Worm (Caenorhabditis elegans) whole organism, late embryonic: Measurements from ENCODE around the gene erd-2.1.

Source experiments
- C08G9.2 ChIP-seq: sonication (generic microtip); optimal IDR thresholded peaks from 2 replicates; lab custom pipeline; 2016; ENCODE audit warnings: mild to moderate bottlenecking, missing genetic modification characterization, moderate library complexity, missing compliant biosample characterization
- C38D4.7 ChIP-seq: fragments of 200-800 bp; sonication (Bioruptor generic); optimal IDR thresholded peaks from 2 replicates; lab custom pipeline; 2018; ENCODE audit warnings: mild to moderate bottlenecking, missing genetic modification characterization, moderate library complexity, missing compliant biosample characterization
- F13H6.1 ChIP-seq: sonication (generic microtip); optimal IDR thresholded peaks from 2 replicates; lab custom pipeline; 2016; ENCODE audit warnings: missing genetic modification characterization, missing compliant biosample characterization
- T23F11.4 ChIP-seq: fragments of 200-800 bp; sonication (Bioruptor generic); optimal IDR thresholded peaks from 2 replicates; lab custom pipeline; 2018; ENCODE audit warnings: mild to moderate bottlenecking, missing genetic modification characterization, missing compliant biosample characterization
- ahr-1 ChIP-seq: sonication (generic microtip); optimal IDR thresholded peaks from 2 replicates; lab custom pipeline; 2016; ENCODE audit warnings: missing genetic modification characterization, missing compliant biosample characterization
- ama-1 ChIP-seq: fragments of 150-350 bp; optimal IDR thresholded peaks from 2 replicates; lab custom pipeline; 2014
- ceh-22 ChIP-seq: sonication (generic microtip); optimal IDR thresholded peaks from 2 replicates; lab custom pipeline; 2017; ENCODE audit warnings: missing biosample characterization, missing genetic modification characterization
- ceh-31 ChIP-seq: sonication (generic microtip); optimal IDR thresholded peaks from 2 replicates; lab custom pipeline; 2016; ENCODE audit warnings: missing genetic modification characterization, missing compliant biosample characterization
- ceh-9 ChIP-seq: sonication (generic microtip); optimal IDR thresholded peaks from 2 replicates; lab custom pipeline; 2016; ENCODE audit warnings: mild to moderate bottlenecking, missing genetic modification characterization, inconsistent platforms, missing compliant biosample characterization
- elt-2 ChIP-seq: sonication (generic microtip); optimal IDR thresholded peaks from 2 replicates; lab custom pipeline; 2016; ENCODE audit warnings: missing genetic modification reagents, missing genetic modification characterization, missing compliant biosample characterization
- fkh-10 ChIP-seq: fragments of 150-350 bp; optimal IDR thresholded peaks from 2 replicates; lab custom pipeline; 2014; ENCODE audit warnings: missing biosample characterization, missing genetic modification reagents, missing genetic modification characterization
- hlh-30 ChIP-seq: sonication (generic microtip); optimal IDR thresholded peaks from 2 replicates; lab custom pipeline; 2017; ENCODE audit warnings: antibody characterized with exemption, missing genetic modification characterization, missing compliant biosample characterization; ENCODE audit not compliant: insufficient read depth
- pros-1 ChIP-seq: fragments of 150-350 bp; optimal IDR thresholded peaks from 2 replicates; lab custom pipeline; 2014; ENCODE audit warnings: missing biosample characterization, missing genetic modification reagents, missing genetic modification characterization
- zip-5 ChIP-seq: sonication (generic microtip); optimal IDR thresholded peaks from 2 replicates; lab custom pipeline; 2016; ENCODE audit warnings: missing genetic modification characterization, missing compliant biosample characterization

DNA sequence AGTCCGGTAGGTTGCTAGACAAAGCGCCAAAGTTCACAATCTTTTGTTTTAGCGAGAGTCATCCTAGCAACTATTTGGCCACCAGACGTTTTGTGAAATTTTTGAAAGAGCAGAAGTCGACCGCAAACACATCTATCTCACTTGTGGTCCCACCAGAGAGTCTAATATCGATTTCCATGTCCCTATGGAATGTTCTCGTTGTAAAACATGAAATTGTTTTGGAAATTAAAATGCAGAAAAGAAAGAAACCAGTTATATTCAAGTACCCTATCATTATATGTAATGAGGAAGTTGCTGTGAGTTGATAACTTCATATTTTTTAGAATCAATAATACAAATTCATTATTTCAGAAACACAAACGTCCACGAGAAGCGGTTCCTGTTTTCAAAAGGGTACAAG is 26.1 kb upstream of the erd-2.1 start:
- TF ChIP-seq ama-1 (lab: Kevin White, UChicago) (no peak), ceh-22 (tag; lab: Kevin White, UChicago) (no peak), pros-1 (tag; lab: Kevin White, UChicago) (no peak), zip-5 (tag; lab: Kevin White, UChicago) (no peak), ceh-31 (tag; lab: Kevin White, UChicago) (no peak), ceh-9 (tag; lab: Kevin White, UChicago) (no peak), C08G9.2 (tag; lab: Kevin White, UChicago) (no peak), F13H6.1 (tag; lab: Kevin White, UChicago) (no peak), T23F11.4 (GFP tag; lab: Kevin White, UChicago) (no peak), fkh-10 (GFP tag; lab: Kevin White, UChicago) (no peak), ahr-1 (tag; lab: Kevin White, UChicago) (no peak), elt-2 (tag; lab: Kevin White, UChicago) (no peak), C38D4.7 (GFP tag; lab: Kevin White, UChicago) (no peak), hlh-30 (tag; lab: Kevin White, UChicago) (no peak)
